Fruit fly (Drosophila melanogaster) whole organism, prepupa: ENCODE results near the gene CG3544.

Experiments used
- Blimp-1 ChIP-seq: fragments of 200-800 bp; sonication (Bioruptor generic); optimal IDR thresholded peaks from 3 replicates; lab custom pipeline; 2017; ENCODE audit warnings: missing biosample characterization, missing genetic modification characterization, mild to moderate bottlenecking, moderate library complexity, missing genetic modification reagents
- CG10631 ChIP-seq: fragments of 200-800 bp; sonication (Bioruptor generic); optimal IDR thresholded peaks from 2 replicates; lab custom pipeline; 2016; ENCODE audit warnings: missing biosample characterization, missing genetic modification characterization
- CG10669 ChIP-seq: fragments of 200-800 bp; sonication (Bioruptor generic); optimal IDR thresholded peaks from 3 replicates; lab custom pipeline; 2018; ENCODE audit warnings: missing biosample characterization, mild to moderate bottlenecking, missing genetic modification characterization, moderate library complexity
- CG11294 ChIP-seq: fragments of 200-800 bp; sonication (Bioruptor generic); IDR thresholded peaks from 2 replicates; pipeline ENCODE4 v1.3.6; 2022; ENCODE audit warnings: missing biosample characterization, missing genetic modification characterization
- CG11762 ChIP-seq: fragments of 200-800 bp; sonication (Bioruptor generic); optimal IDR thresholded peaks from 3 replicates; lab custom pipeline; 2016; ENCODE audit warnings: missing biosample characterization, missing genetic modification characterization; ENCODE audit not compliant: insufficient read depth
- CG11902 ChIP-seq: fragments of 200-800 bp; sonication (Bioruptor generic); optimal IDR thresholded peaks from 3 replicates; lab custom pipeline; 2016; ENCODE audit warnings: missing biosample characterization, missing genetic modification characterization
- CG15336 ChIP-seq: fragments of 200-800 bp; sonication (Bioruptor generic); IDR thresholded peaks from 2 replicates; pipeline ENCODE4 v1.3.6; 2022; ENCODE audit warnings: missing biosample characterization, missing genetic modification characterization
- CG16779 ChIP-seq: fragments of 200-800 bp; sonication (Bioruptor generic); optimal IDR thresholded peaks from 3 replicates; lab custom pipeline; 2017; ENCODE audit warnings: missing biosample characterization, mild to moderate bottlenecking, missing genetic modification characterization
- CG3032 ChIP-seq: fragments of 200-800 bp; optimal IDR thresholded peaks from 2 replicates; lab custom pipeline; 2019; ENCODE audit warnings: missing biosample characterization, mild to moderate bottlenecking, missing genetic modification characterization, moderate library complexity
- CG31627 ChIP-seq: fragments of 200-800 bp; sonication (Bioruptor generic); optimal IDR thresholded peaks from 3 replicates; lab custom pipeline; 2016; ENCODE audit warnings: missing biosample characterization, missing genetic modification characterization
- CG32006 ChIP-seq: fragments of 200-800 bp; sonication (Bioruptor generic); optimal IDR thresholded peaks from 3 replicates; lab custom pipeline; 2017; ENCODE audit warnings: missing biosample characterization, mild to moderate bottlenecking, missing genetic modification characterization
- CG34406 ChIP-seq: fragments of 200-800 bp; sonication (Bioruptor generic); optimal IDR thresholded peaks from 3 replicates; lab custom pipeline; 2016; ENCODE audit warnings: missing biosample characterization, missing genetic modification characterization
- CG3919 ChIP-seq: fragments of 200-800 bp; sonication (Bioruptor generic); optimal IDR thresholded peaks from 3 replicates; lab custom pipeline; 2016; ENCODE audit warnings: missing biosample characterization, missing genetic modification characterization
- CG4318 ChIP-seq: fragments of 200-800 bp; sonication (Bioruptor generic); optimal IDR thresholded peaks from 3 replicates; lab custom pipeline; 2017; ENCODE audit warnings: missing biosample characterization, mild to moderate bottlenecking, missing genetic modification characterization
- CG6163 ChIP-seq: fragments of 200-800 bp; sonication (Bioruptor generic); IDR thresholded peaks from 3 replicates; pipeline ENCODE4 v1.3.6; 2022; ENCODE audit warnings: missing biosample characterization, missing genetic modification characterization
- CG6276 ChIP-seq: fragments of 200-800 bp; sonication (Bioruptor generic); optimal IDR thresholded peaks from 2 replicates; lab custom pipeline; 2017; ENCODE audit warnings: missing biosample characterization, mild to moderate bottlenecking, missing genetic modification characterization
- CG6792 ChIP-seq: fragments of 200-800 bp; sonication (Bioruptor generic); optimal IDR thresholded peaks from 3 replicates; lab custom pipeline; 2016; ENCODE audit warnings: missing biosample characterization, missing genetic modification characterization
- CG6808 ChIP-seq: fragments of 200-800 bp; sonication (Bioruptor generic); optimal IDR thresholded peaks from 3 replicates; lab custom pipeline; 2017; ENCODE audit warnings: missing biosample characterization, missing genetic modification characterization, mild to moderate bottlenecking, moderate library complexity, missing genetic modification reagents
- CG6854 ChIP-seq: fragments of 200-800 bp; sonication (Bioruptor generic); optimal IDR thresholded peaks from 2 replicates; lab custom pipeline; 2017; ENCODE audit warnings: missing biosample characterization, mild to moderate bottlenecking, missing genetic modification characterization
- CG7368 ChIP-seq: fragments of 200-800 bp; sonication (Bioruptor generic); optimal IDR thresholded peaks from 3 replicates; lab custom pipeline; 2016; ENCODE audit warnings: missing biosample characterization, missing genetic modification characterization
- CG8119 ChIP-seq: fragments of 200-800 bp; sonication (Bioruptor generic); IDR thresholded peaks from 3 replicates; pipeline ENCODE4 v1.3.6; 2022; ENCODE audit warnings: missing biosample characterization, missing genetic modification characterization
- CG8319 ChIP-seq: fragments of 200-800 bp; sonication (Bioruptor generic); optimal IDR thresholded peaks from 3 replicates; lab custom pipeline; 2016; ENCODE audit warnings: missing biosample characterization, missing genetic modification characterization
- CG8632 ChIP-seq: fragments of 200-800 bp; sonication (Bioruptor generic); optimal IDR thresholded peaks from 3 replicates; lab custom pipeline; 2016; ENCODE audit warnings: missing biosample characterization, missing genetic modification characterization
- CG9139 ChIP-seq: fragments of 200-800 bp; sonication (Bioruptor generic); optimal IDR thresholded peaks from 3 replicates; lab custom pipeline; 2017; ENCODE audit warnings: missing biosample characterization, mild to moderate bottlenecking, missing genetic modification characterization
- Eip75B ChIP-seq: fragments of 200-800 bp; sonication (Bioruptor generic); optimal IDR thresholded peaks from 3 replicates; lab custom pipeline; 2016; ENCODE audit warnings: missing biosample characterization, missing genetic modification characterization
- Eip78C ChIP-seq: fragments of 200-800 bp; sonication (Bioruptor generic); peaks from one replicate; lab custom pipeline; 2016; ENCODE audit warnings: missing biosample characterization, missing genetic modification characterization
- Eip93F ChIP-seq: fragments of 200-800 bp; sonication (Bioruptor generic); optimal IDR thresholded peaks from 2 replicates; lab custom pipeline; 2016; ENCODE audit warnings: missing biosample characterization, mild to moderate bottlenecking, missing genetic modification characterization
- Ets21C ChIP-seq: fragments of 200-800 bp; sonication (Bioruptor generic); optimal IDR thresholded peaks from 3 replicates; lab custom pipeline; 2016; ENCODE audit warnings: missing biosample characterization, missing genetic modification characterization
- Ets96B ChIP-seq: fragments of 200-800 bp; optimal IDR thresholded peaks from 2 replicates; lab custom pipeline; 2019; ENCODE audit warnings: missing biosample characterization, mild to moderate bottlenecking, missing genetic modification characterization, moderate library complexity
- Hr38 ChIP-seq: sonication (Bioruptor generic); optimal IDR thresholded peaks from 2 replicates; lab custom pipeline; 2016; ENCODE audit warnings: missing biosample characterization, missing genetic modification characterization
- Hr39 ChIP-seq: fragments of 200-800 bp; sonication (Bioruptor generic); optimal IDR thresholded peaks from 2 replicates; lab custom pipeline; 2016; ENCODE audit warnings: missing biosample characterization, missing genetic modification characterization
- Hr4 ChIP-seq: fragments of 200-800 bp; sonication (Bioruptor generic); optimal IDR thresholded peaks from 3 replicates; lab custom pipeline; 2016; ENCODE audit warnings: missing biosample characterization, missing genetic modification characterization
- Lpt ChIP-seq: fragments of 200-800 bp; sonication (Bioruptor generic); optimal IDR thresholded peaks from 3 replicates; lab custom pipeline; 2016; ENCODE audit warnings: missing biosample characterization, missing genetic modification characterization
- OdsH ChIP-seq: fragments of 200-800 bp; sonication (Bioruptor generic); optimal IDR thresholded peaks from 3 replicates; lab custom pipeline; 2016; ENCODE audit warnings: missing biosample characterization, missing genetic modification characterization
- Smox ChIP-seq: fragments of 200-800 bp; sonication (Bioruptor generic); optimal IDR thresholded peaks from 3 replicates; lab custom pipeline; 2016; ENCODE audit warnings: missing biosample characterization, missing genetic modification characterization
- Sox15 ChIP-seq: fragments of 200-800 bp; sonication (Bioruptor generic); optimal IDR thresholded peaks from 3 replicates; lab custom pipeline; 2016; ENCODE audit warnings: missing biosample characterization, missing genetic modification characterization
- acj6 ChIP-seq: fragments of 200-800 bp; sonication (Bioruptor generic); optimal IDR thresholded peaks from 3 replicates; lab custom pipeline; 2016; ENCODE audit warnings: missing biosample characterization, missing genetic modification characterization
- cyc ChIP-seq: fragments of 200-800 bp; sonication (Bioruptor generic); optimal IDR thresholded peaks from 3 replicates; lab custom pipeline; 2016; ENCODE audit warnings: missing biosample characterization, missing genetic modification characterization
- dac ChIP-seq: fragments of 200-800 bp; sonication (Bioruptor generic); optimal IDR thresholded peaks from 2 replicates; lab custom pipeline; 2017; ENCODE audit warnings: missing biosample characterization, mild to moderate bottlenecking, missing genetic modification characterization
- dsx ChIP-seq: fragments of 200-800 bp; optimal IDR thresholded peaks from 3 replicates; lab custom pipeline; 2019; ENCODE audit warnings: missing biosample characterization, mild to moderate bottlenecking, missing genetic modification characterization, moderate library complexity; ENCODE audit not compliant: poor library complexity, severe bottlenecking
- eg ChIP-seq: fragments of 200-800 bp; sonication (Bioruptor generic); IDR thresholded peaks from 3 replicates; pipeline ENCODE4 v1.3.6; 2022; ENCODE audit warnings: missing biosample characterization, missing genetic modification characterization
- esn ChIP-seq: fragments of 200-800 bp; sonication (Bioruptor generic); optimal IDR thresholded peaks from 2 replicates; lab custom pipeline; 2016; ENCODE audit warnings: missing biosample characterization, mild to moderate bottlenecking, missing genetic modification characterization, moderate library complexity
- fd59A ChIP-seq: fragments of 200-800 bp; sonication (Bioruptor generic); optimal IDR thresholded peaks from 2 replicates; lab custom pipeline; 2017; ENCODE audit warnings: missing biosample characterization, mild to moderate bottlenecking, missing genetic modification characterization, missing genetic modification reagents
- fkh ChIP-seq: fragments of 200-800 bp; sonication (Bioruptor generic); optimal IDR thresholded peaks from 3 replicates; lab custom pipeline; 2017; ENCODE audit warnings: missing biosample characterization, mild to moderate bottlenecking, missing genetic modification characterization, moderate library complexity
- lz ChIP-seq: fragments of 200-800 bp; sonication (Bioruptor generic); optimal IDR thresholded peaks from 3 replicates; lab custom pipeline; 2016; ENCODE audit warnings: missing biosample characterization, missing genetic modification characterization
- net ChIP-seq: fragments of 200-800 bp; sonication (Bioruptor generic); optimal IDR thresholded peaks from 3 replicates; lab custom pipeline; 2016; ENCODE audit warnings: missing biosample characterization, missing genetic modification characterization
- salr ChIP-seq, 2 experiments: fragments of 200-800 bp; sonication (Bioruptor generic); optimal IDR thresholded peaks; 3 replicates each; lab custom pipeline; 2016 to 2018; ENCODE audit warnings: missing biosample characterization in 2 of 2, missing genetic modification characterization in 2 of 2, mild to moderate bottlenecking in 1 of 2
- spab ChIP-seq: fragments of 200-800 bp; sonication (Bioruptor generic); optimal IDR thresholded peaks from 2 replicates; lab custom pipeline; 2017; ENCODE audit warnings: missing biosample characterization, mild to moderate bottlenecking, missing genetic modification characterization, missing genetic modification reagents
- svp ChIP-seq: fragments of 200-800 bp; sonication (Bioruptor generic); peaks from one replicate; lab custom pipeline; 2016; ENCODE audit warnings: missing biosample characterization, missing genetic modification characterization
- topi ChIP-seq: fragments of 200-800 bp; sonication (Bioruptor generic); optimal IDR thresholded peaks from 3 replicates; lab custom pipeline; 2016; ENCODE audit warnings: missing biosample characterization, missing genetic modification characterization
- vri ChIP-seq: fragments of 200-800 bp; sonication (Bioruptor generic); optimal IDR thresholded peaks from 3 replicates; lab custom pipeline; 2016; ENCODE audit warnings: missing biosample characterization, mild to moderate bottlenecking, missing genetic modification characterization

CG3544 gene

DNA sequence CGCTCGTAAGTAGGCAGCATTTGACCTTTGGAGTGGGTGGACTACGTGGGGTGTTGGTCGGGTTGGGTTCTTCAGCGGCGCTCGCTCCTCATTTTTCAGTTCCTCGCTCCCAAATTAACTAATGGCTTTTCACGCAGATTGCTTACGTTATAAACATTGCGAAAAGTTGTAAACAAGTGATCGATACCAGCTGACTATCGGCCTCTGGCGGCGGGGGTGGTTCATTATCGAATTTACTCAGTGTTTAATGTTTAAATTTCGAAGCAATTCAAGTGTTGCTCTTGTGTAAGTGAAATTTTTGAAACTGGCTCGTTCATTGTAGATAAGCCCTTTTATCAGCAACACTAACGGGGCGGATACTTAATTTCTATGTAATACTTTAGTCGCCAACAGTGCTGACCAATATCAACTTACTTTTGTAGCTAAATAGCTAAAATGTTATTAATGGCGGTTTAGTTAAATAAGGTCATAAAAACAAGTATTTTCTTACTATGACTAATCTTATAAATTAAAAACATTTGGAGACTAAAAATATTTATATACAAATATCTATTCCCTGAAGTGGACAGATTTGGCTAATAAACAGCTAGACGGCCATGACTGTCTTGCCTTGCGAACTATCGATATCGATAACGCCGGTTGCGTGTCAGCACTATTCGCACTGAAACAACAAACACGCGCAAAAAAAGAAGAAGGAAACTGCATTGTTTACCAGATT lies 35.3 kb downstream of the CG3544 start, which contains the start of the genes PGAP2 and Clp:
PGAP2 (minus strand) TSS at position 194 of the 718 bp plus-strand sequence.
Clp (plus strand) TSS at position 650 of the 718 bp plus-strand sequence.
- TF ChIP-seq eg (GFP tag; lab: Robert Waterston, UW) (peak; percentile 71), acj6 (GFP tag; lab: Kevin White, UChicago) (peak; percentile 71), OdsH (GFP tag; lab: Kevin White, UChicago) (no peak), fd59A (GFP tag; lab: Kevin White, UChicago) (peak; percentile 51), Hr4 (no peak), CG6276 (GFP tag; lab: Kevin White, UChicago) (no peak), Hr38 (GFP tag; lab: Kevin White, UChicago) (no peak), CG32006 (no peak), svp (GFP tag; lab: Kevin White, UChicago) (peak; percentile 86), dac (no peak), CG15336 (GFP tag; lab: Robert Waterston, UW) (peak; percentile 43; the same call in 1 of the 2 replicates), CG6163 (GFP tag; lab: Robert Waterston, UW) (peak; percentile 69), fkh (GFP tag; lab: Kevin White, UChicago) (peak; percentile 84), CG8632 (GFP tag; lab: Kevin White, UChicago) (peak; percentile 41), Ets21C (GFP tag; lab: Kevin White, UChicago) (peak; percentile 70), net (GFP tag; lab: Kevin White, UChicago) (no peak), Eip78C (GFP tag; lab: Kevin White, UChicago) (peak; percentile 90), Hr39 (GFP tag; lab: Kevin White, UChicago) (peak; percentile 64), CG7368 (GFP tag; lab: Kevin White, UChicago) (peak; percentile 46), Eip93F (peak; percentile 63), CG11902 (GFP tag; lab: Kevin White, UChicago) (peak; percentile 43), CG8119 (GFP tag; lab: Robert Waterston, UW) (peak; percentile 46; the same call in 2 of the 3 replicates), topi (GFP tag; lab: Kevin White, UChicago) (no peak), CG3919 (GFP tag; lab: Kevin White, UChicago) (peak; percentile 44), CG4318 (GFP tag; lab: Kevin White, UChicago) (no peak), CG6808 (GFP tag; lab: Kevin White, UChicago) (peak; percentile 2), Smox (no peak), CG6792 (peak; percentile 50), CG10631 (GFP tag; lab: Kevin White, UChicago) (no peak), CG3032 (peak; percentile 74), CG16779 (tag; lab: Kevin White, UChicago) (no peak), CG34406 (peak; percentile 38), Ets96B (tag; lab: Kevin White, UChicago) (peak; percentile 69), lz (GFP tag; lab: Kevin White, UChicago) (peak; percentile 76), CG11294 (GFP tag; lab: Robert Waterston, UW) (no peak; the same call in 1 of the 2 replicates), vri (no peak), esn (GFP tag; lab: Kevin White, UChicago) (peak; percentile 80), CG11762 (peak; percentile 45), Eip75B (GFP tag; lab: Kevin White, UChicago) (no peak), salr (GFP tag; optimal IDR thresholded peaks at IDR 0.05; lab: Kevin White, UChicago) (peak in 1 of 2 experiments; percentile 14), CG8319 (no peak), CG6854 (GFP tag; lab: Kevin White, UChicago) (peak; percentile 1), Lpt (peak; percentile 13), cyc (GFP tag; lab: Kevin White, UChicago) (peak; percentile 64), CG31627 (GFP tag; lab: Kevin White, UChicago) (peak; percentile 71), CG10669 (GFP tag; lab: Kevin White, UChicago) (peak; percentile 57), CG9139 (GFP tag; lab: Kevin White, UChicago) (no peak), Sox15 (GFP tag; lab: Kevin White, UChicago) (peak; percentile 57), Blimp-1 (GFP tag; lab: Kevin White, UChicago) (peak; percentile 3), dsx (GFP tag; lab: Kevin White, UChicago) (no peak), spab (GFP tag; lab: Kevin White, UChicago) (peak; percentile 12)
